Worm (Caenorhabditis elegans) whole organism, L1 larva: Measurements from ENCODE around the gene comt-1.

Source experiments
- blmp-1 ChIP-seq: fragments of 150-350 bp; optimal IDR thresholded peaks from 2 replicates; lab custom pipeline; 2014; ENCODE audit warnings: missing biosample characterization, missing genetic modification characterization
- efl-1 ChIP-seq, 4 experiments: fragments of 150-350 bp; optimal IDR thresholded peaks in 3 of 4; peaks in 1 of 4; 1 replicate in 1 of 4; 2 replicates in 3 of 4; lab custom pipeline; 2014; ENCODE audit warnings: missing biosample characterization in 2 of 4, missing genetic modification characterization in 2 of 4, missing genetic modification reagents in 2 of 4
- nhr-12 ChIP-seq: sonication (generic microtip); optimal IDR thresholded peaks from 2 replicates; lab custom pipeline; 2017; ENCODE audit warnings: missing biosample characterization, missing genetic modification characterization
- nhr-20 ChIP-seq: sonication (generic microtip); optimal IDR thresholded peaks from 2 replicates; lab custom pipeline; 2016; ENCODE audit warnings: mild to moderate bottlenecking, missing genetic modification characterization, missing compliant biosample characterization
- pqm-1 ChIP-seq: sonication (generic microtip); optimal IDR thresholded peaks from 3 replicates; lab custom pipeline; 2017; ENCODE audit warnings: missing biosample characterization, missing genetic modification characterization
- tbx-2 ChIP-seq: sonication (generic microtip); optimal IDR thresholded peaks from 2 replicates; lab custom pipeline; 2016; ENCODE audit warnings: missing genetic modification characterization, missing compliant biosample characterization

ce11 chrX:2879529-2880265, 17.4 kb upstream of the comt-1 start, which contains the start of gene F53B3.5:
- TF ChIP-seq blmp-1 (tag; lab: Kevin White, UChicago) (peak; percentile 64), tbx-2 (tag; lab: Kevin White, UChicago) (no peak), nhr-12 (tag; lab: Kevin White, UChicago) (no peak), efl-1 (optimal IDR thresholded peaks at IDR 0.05; lab: Kevin White, UChicago) (no peak), efl-1 (GFP tag; optimal IDR thresholded peaks at IDR 0.05 in 1 of 2; lab: Kevin White, UChicago) (peak in 1 of 2 experiments; percentile 39), nhr-20 (peak; percentile 19), pqm-1 (no peak)
